Fruit fly (Drosophila melanogaster) whole organism, embryonic: ENCODE measurements around the gene CG44385.

Source experiments
- Bteb2 ChIP-seq: fragments of 200-800 bp; sonication (Bioruptor generic); optimal IDR thresholded peaks from 2 replicates; lab custom pipeline; 2016; ENCODE audit warnings: missing biosample characterization, missing genetic modification characterization
- CG10543 ChIP-seq: fragments of 200-800 bp; sonication (Bioruptor generic); optimal IDR thresholded peaks from 3 replicates; lab custom pipeline; 2017; ENCODE audit warnings: missing biosample characterization, mild to moderate bottlenecking, missing genetic modification characterization, moderate library complexity
- CG10979 ChIP-seq: fragments of 200-800 bp; sonication (Bioruptor generic); optimal IDR thresholded peaks from 2 replicates; lab custom pipeline; 2018; ENCODE audit warnings: missing biosample characterization, mild to moderate bottlenecking, missing genetic modification characterization, moderate library complexity
- CG13775 ChIP-seq: fragments of 200-800 bp; sonication (Bioruptor generic); optimal IDR thresholded peaks from 3 replicates; lab custom pipeline; 2017; ENCODE audit warnings: missing biosample characterization, mild to moderate bottlenecking, missing genetic modification characterization
- CG1603 ChIP-seq: fragments of 200-800 bp; sonication (Bioruptor generic); optimal IDR thresholded peaks from 2 replicates; lab custom pipeline; 2019; ENCODE audit warnings: missing biosample characterization, mild to moderate bottlenecking, missing genetic modification characterization, moderate library complexity
- CG16863 ChIP-seq: fragments of 200-800 bp; sonication (Bioruptor generic); optimal IDR thresholded peaks from 3 replicates; lab custom pipeline; 2016; ENCODE audit warnings: missing biosample characterization, missing genetic modification characterization
- CG30403 ChIP-seq: fragments of 200-800 bp; sonication (Bioruptor generic); optimal IDR thresholded peaks from 3 replicates; lab custom pipeline; 2016; ENCODE audit warnings: missing biosample characterization, missing genetic modification characterization
- CG3163 ChIP-seq: fragments of 200-800 bp; sonication (Bioruptor generic); optimal IDR thresholded peaks from 3 replicates; lab custom pipeline; 2016; ENCODE audit warnings: missing biosample characterization, missing genetic modification characterization
- CG4707 ChIP-seq: fragments of 200-800 bp; sonication (Bioruptor generic); optimal IDR thresholded peaks from 2 replicates; lab custom pipeline; 2018; ENCODE audit warnings: missing biosample characterization, mild to moderate bottlenecking, missing genetic modification characterization, moderate library complexity
- CG5245 ChIP-seq: fragments of 200-800 bp; sonication (Bioruptor generic); optimal IDR thresholded peaks from 3 replicates; lab custom pipeline; 2016; ENCODE audit warnings: missing biosample characterization, missing genetic modification characterization
- CG6272 ChIP-seq: fragments of 200-800 bp; sonication (Bioruptor generic); IDR thresholded peaks from 2 replicates; pipeline ENCODE4 v1.3.6; 2022; ENCODE audit warnings: missing biosample characterization, missing genetic modification characterization
- CG6689 ChIP-seq: fragments of 200-800 bp; sonication (Bioruptor generic); IDR thresholded peaks from 2 replicates; pipeline ENCODE4 v1.3.6; 2022; ENCODE audit warnings: missing biosample characterization, missing genetic modification characterization
- Drgx ChIP-seq: fragments of 200-800 bp; sonication (Bioruptor generic); IDR thresholded peaks from 2 replicates; pipeline ENCODE4 v1.3.6; 2022; ENCODE audit warnings: missing biosample characterization, missing genetic modification characterization
- Eip74EF ChIP-seq, 2 experiments: fragments of 200-800 bp in 1 of 2; fragments of >200 bp in 1 of 2; sonication (Bioruptor generic) in 1 of 2; optimal IDR thresholded peaks; 2 replicates each; lab custom pipeline; 2017 to 2019; ENCODE audit warnings: missing biosample characterization in 2 of 2, missing genetic modification characterization in 2 of 2, mild to moderate bottlenecking in 1 of 2, moderate library complexity in 1 of 2
- HLH54F ChIP-seq: fragments of 200-800 bp; sonication (Bioruptor generic); optimal IDR thresholded peaks from 3 replicates; lab custom pipeline; 2016; ENCODE audit warnings: missing biosample characterization, missing genetic modification characterization
- Hr51 ChIP-seq, 2 experiments: fragments of 200-800 bp; sonication (Bioruptor generic); optimal IDR thresholded peaks; 2 replicates in 1 of 2; 3 replicates in 1 of 2; lab custom pipeline; 2016 to 2018; ENCODE audit warnings: missing biosample characterization in 2 of 2, missing genetic modification characterization in 2 of 2, mild to moderate bottlenecking in 1 of 2, moderate library complexity in 1 of 2
- Med ChIP-seq: fragments of 200-800 bp; sonication (Bioruptor generic); peaks from one replicate; lab custom pipeline; 2016; ENCODE audit warnings: missing biosample characterization, missing genetic modification characterization, mild to moderate bottlenecking, inconsistent platforms, moderate library complexity
- Nf-YC ChIP-seq: fragments of 200-800 bp; optimal IDR thresholded peaks from 3 replicates; lab custom pipeline; 2019; ENCODE audit warnings: missing biosample characterization, mild to moderate bottlenecking, missing genetic modification characterization, moderate library complexity
- Oli ChIP-seq: fragments of 200-800 bp; sonication (Bioruptor generic); optimal IDR thresholded peaks from 2 replicates; lab custom pipeline; 2018; ENCODE audit warnings: missing biosample characterization, mild to moderate bottlenecking, missing genetic modification characterization, moderate library complexity
- PHDP ChIP-seq: fragments of 200-800 bp; sonication (Bioruptor generic); optimal IDR thresholded peaks from 3 replicates; lab custom pipeline; 2018; ENCODE audit warnings: missing biosample characterization, mild to moderate bottlenecking, missing genetic modification characterization, moderate library complexity
- Ptx1 ChIP-seq: fragments of 200-800 bp; sonication (Bioruptor generic); IDR thresholded peaks from 2 replicates; pipeline ENCODE4 v1.3.6; 2022; ENCODE audit warnings: missing biosample characterization, missing genetic modification characterization
- Rfx ChIP-seq: fragments of 200-800 bp; sonication (Bioruptor generic); IDR thresholded peaks from 2 replicates; pipeline ENCODE4 v1.3.6; 2022; ENCODE audit warnings: missing biosample characterization, missing genetic modification characterization
- Rx ChIP-seq: fragments of 200-800 bp; sonication (Bioruptor generic); IDR thresholded peaks from 2 replicates; pipeline ENCODE4 v1.3.6; 2022; ENCODE audit warnings: missing biosample characterization, missing genetic modification characterization
- ap ChIP-seq: fragments of 200-800 bp; sonication (Bioruptor generic); IDR thresholded peaks from 2 replicates; pipeline ENCODE4 v1.3.6; 2022; ENCODE audit warnings: missing biosample characterization, missing genetic modification characterization
- chn ChIP-seq: fragments of 200-800 bp; sonication (Bioruptor generic); optimal IDR thresholded peaks from 2 replicates; lab custom pipeline; 2016; ENCODE audit warnings: missing biosample characterization, missing genetic modification characterization
- crc ChIP-seq: fragments of 200-800 bp; sonication (Bioruptor generic); optimal IDR thresholded peaks from 2 replicates; lab custom pipeline; 2016; ENCODE audit warnings: missing biosample characterization, missing genetic modification characterization
- crol ChIP-seq: fragments of 200-800 bp; sonication (Bioruptor generic); IDR thresholded peaks from 2 replicates; pipeline ENCODE4 v1.3.6; 2022; ENCODE audit warnings: missing biosample characterization, missing genetic modification characterization
- dati ChIP-seq: fragments of 200-800 bp; sonication (Bioruptor generic); IDR thresholded peaks from 2 replicates; pipeline ENCODE4 v1.3.6; 2022; ENCODE audit warnings: missing biosample characterization, missing genetic modification characterization
- dysf ChIP-seq: fragments of 200-800 bp; sonication (Bioruptor generic); IDR thresholded peaks from 3 replicates; pipeline ENCODE4 v1.3.6; 2022; ENCODE audit warnings: missing biosample characterization, missing genetic modification characterization
- gem ChIP-seq: fragments of 200-800 bp; sonication (Bioruptor generic); optimal IDR thresholded peaks from 2 replicates; lab custom pipeline; 2019; ENCODE audit warnings: missing biosample characterization, mild to moderate bottlenecking, missing genetic modification characterization, moderate library complexity
- kah ChIP-seq: fragments of 200-800 bp; sonication (Bioruptor generic); optimal IDR thresholded peaks from 2 replicates; lab custom pipeline; 2018; ENCODE audit warnings: missing biosample characterization, mild to moderate bottlenecking, missing genetic modification characterization
- lilli ChIP-seq: fragments of 200-800 bp; sonication (Bioruptor generic); optimal IDR thresholded peaks from 3 replicates; lab custom pipeline; 2016; ENCODE audit warnings: missing biosample characterization, missing genetic modification characterization
- prd ChIP-seq, 3 experiments: fragments of >200 bp in 2 of 3; fragments of 200-800 bp in 1 of 3; sonication (Bioruptor generic) in 1 of 3; optimal IDR thresholded peaks in 2 of 3; IDR thresholded peaks in 1 of 3; 2 replicates in 2 of 3; 3 replicates in 1 of 3; pipeline versions ENCODE4 v1.3.6 to Lab custom; 2017 to 2022; ENCODE audit warnings: missing biosample characterization in 1 of 3, missing genetic modification characterization in 1 of 3
- pros ChIP-seq: fragments of 200-800 bp; sonication (Bioruptor generic); optimal IDR thresholded peaks from 3 replicates; lab custom pipeline; 2019; ENCODE audit warnings: missing biosample characterization, mild to moderate bottlenecking, missing genetic modification characterization, moderate library complexity
- scrt ChIP-seq: fragments of 200-800 bp; sonication (Bioruptor generic); optimal IDR thresholded peaks from 2 replicates; lab custom pipeline; 2018; ENCODE audit warnings: missing biosample characterization, mild to moderate bottlenecking, missing genetic modification characterization, moderate library complexity
- sens ChIP-seq: fragments of 200-800 bp; sonication (Bioruptor generic); peaks from one replicate; lab custom pipeline; 2016; ENCODE audit warnings: missing biosample characterization, missing genetic modification characterization
- sna ChIP-seq: fragments of 200-800 bp; sonication (Bioruptor generic); IDR thresholded peaks from 2 replicates; pipeline ENCODE4 v1.3.6; 2022; ENCODE audit warnings: missing biosample characterization, missing genetic modification characterization; ENCODE audit not compliant: partially characterized antibody
- sob ChIP-seq: fragments of 200-800 bp; sonication (Bioruptor generic); IDR thresholded peaks from 2 replicates; pipeline ENCODE4 v1.3.6; 2022; ENCODE audit warnings: missing biosample characterization, missing genetic modification characterization

Gene CG44385

DNA sequence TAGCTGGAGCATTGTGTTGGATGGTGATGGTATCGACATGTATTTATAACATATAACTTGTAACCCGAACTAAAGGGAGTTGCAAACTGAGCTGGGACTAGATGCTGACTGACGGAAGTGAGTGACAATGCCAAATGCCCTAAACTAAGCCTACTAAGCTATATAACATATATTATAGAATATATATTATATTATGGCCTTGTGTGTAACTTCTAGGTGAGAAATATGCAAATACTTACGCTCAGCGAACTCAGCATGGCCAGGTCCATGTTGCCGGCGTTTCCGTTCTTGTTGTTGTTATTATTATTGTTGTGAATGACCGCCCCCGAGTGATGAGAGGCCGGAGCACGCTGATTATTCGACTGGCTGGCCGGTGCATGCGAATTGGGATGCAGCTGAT is at the start of gene CG44385:
CG44385 (minus strand) TSS at position 101 of the 400 bp plus-strand sequence.
- TF ChIP-seq scrt (GFP tag; lab: Kevin White, UChicago), result no peak
- TF ChIP-seq dysf (GFP tag; lab: Robert Waterston, UW), result no peak
- no peak for TF ChIP-seq PHDP (tag; lab: Kevin White, UChicago)
- TF ChIP-seq CG6272 (GFP tag; lab: Robert Waterston, UW), result no peak
- no peak for TF ChIP-seq CG4707 (GFP tag; lab: Kevin White, UChicago)
- TF ChIP-seq sob (GFP tag; lab: Robert Waterston, UW), result no peak
- TF ChIP-seq CG3163 (GFP tag; lab: Kevin White, UChicago), result no peak

DNA sequence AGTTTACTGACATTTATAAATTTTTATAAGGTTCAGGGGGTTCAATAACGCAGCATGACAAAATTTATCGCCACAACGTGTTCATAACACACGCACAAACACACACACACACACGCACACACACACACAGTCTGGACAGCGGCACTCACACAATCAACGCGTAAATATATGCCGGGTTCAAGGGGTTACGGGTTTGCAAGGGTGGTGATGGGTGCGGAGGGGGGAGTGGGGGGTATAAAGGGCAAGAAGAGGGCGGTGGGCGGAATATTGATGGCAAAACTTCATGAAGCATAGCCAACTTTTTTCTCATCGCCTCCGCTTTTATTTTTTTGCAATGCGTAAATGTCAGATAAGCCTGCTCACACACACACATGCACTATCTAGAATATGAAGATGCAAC is 43.9 kb upstream of the CG44385 start:
- TF ChIP-seq Rx (GFP tag; lab: Robert Waterston, UW) (no peak), crol (GFP tag; lab: Robert Waterston, UW) (peak; percentile 56)

dm6 chrX:11170578-11170977 is 38.4 kb upstream of the CG44385 start, which contains the start of gene CG1394:
TSS of gene CG1394 (minus strand) at chrX:11170678.
- TF ChIP-seq lilli (no peak), CG30403 (GFP tag; lab: Kevin White, UChicago) (no peak), CG10543 (GFP tag; lab: Kevin White, UChicago) (no peak), Eip74EF (GFP tag; optimal IDR thresholded peaks at IDR 0.05; lab: Kevin White, UChicago) (no peak), crc (GFP tag; lab: Kevin White, UChicago) (no peak), CG5245 (GFP tag; lab: Kevin White, UChicago) (no peak), Nf-YC (tag; lab: Kevin White, UChicago) (no peak), Bteb2 (GFP tag; lab: Kevin White, UChicago) (no peak), Hr51 (GFP tag; optimal IDR thresholded peaks at IDR 0.05; lab: Kevin White, UChicago) (no peak), CG13775 (GFP tag; lab: Kevin White, UChicago) (no peak), pros (no peak), Oli (tag; lab: Kevin White, UChicago) (no peak), ap (GFP tag; lab: Robert Waterston, UW) (no peak), dati (GFP tag; lab: Robert Waterston, UW) (no peak), kah (GFP tag; lab: Kevin White, UChicago) (no peak), gem (no peak), CG16863 (no peak), chn (no peak)

DNA sequence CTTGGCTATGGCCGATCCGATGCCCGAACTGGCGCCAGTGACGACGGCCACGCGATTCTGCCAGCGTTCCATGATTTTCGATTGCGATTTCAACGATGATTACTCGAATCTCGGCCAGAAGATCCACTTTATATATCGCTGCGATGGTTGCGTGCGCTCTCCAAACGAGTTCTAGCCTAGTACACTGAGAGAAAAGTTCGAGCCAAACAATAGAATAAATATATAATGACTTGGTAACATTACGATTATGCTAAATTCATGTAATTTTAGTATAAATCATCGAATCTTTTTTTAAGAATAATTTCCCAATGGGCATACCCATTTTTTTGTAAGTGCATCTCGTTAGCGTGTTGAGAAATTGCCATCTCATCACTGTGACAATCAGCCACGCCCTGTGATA is 36.7 kb upstream of the CG44385 start, which contains the start of gene Antdh:
Antdh (minus strand) TSS at position 101 of the 400 bp plus-strand sequence.
- peak; percentile 60 for TF ChIP-seq sens (GFP tag; lab: Kevin White, UChicago)
- peak; percentile 22; the same call in 1 of the 2 replicates for TF ChIP-seq Ptx1 (GFP tag; lab: Robert Waterston, UW)
- no peak for TF ChIP-seq sna (GFP tag; lab: Robert Waterston, UW)
- TF ChIP-seq CG1603 (tag; lab: Kevin White, UChicago), result peak; percentile 21
- TF ChIP-seq dysf (GFP tag; lab: Robert Waterston, UW), result 0 out of 3 replicates have a peak, but pooled peaks have one; percentile 22
- TF ChIP-seq Med, result peak; percentile 33
- peak; percentile 47 for TF ChIP-seq Rfx (GFP tag; lab: Robert Waterston, UW)
- peak; percentile 40; the same call in 1 of the 2 replicates for TF ChIP-seq CG6689
- TF ChIP-seq Drgx (GFP tag; lab: Robert Waterston, UW), result peak; percentile 21; the same call in 1 of the 2 replicates
- TF ChIP-seq CG10979 (tag; lab: Kevin White, UChicago), result peak; percentile 0
- no peak for TF ChIP-seq prd (optimal IDR thresholded peaks at IDR 0.05; lab: Kevin White, UChicago)
- TF ChIP-seq prd (GFP tag; IDR thresholded peaks at IDR 0.05; lab: Robert Waterston, UW), result peak; percentile 32; the same call in 1 of the 3 replicates
- TF ChIP-seq HLH54F (GFP tag; lab: Kevin White, UChicago), result no peak
- TF ChIP-seq crc (GFP tag; lab: Kevin White, UChicago), result no peak
